Worm (Caenorhabditis elegans) whole organism, L4 larva: ENCODE results near the gene B0496.6.

Experiments used
- F26F4.8 ChIP-seq: fragments of 200-800 bp; sonication (Bioruptor generic); conservative IDR thresholded peaks from 2 replicates; pipeline ENCODE4 v1.3.6; 2022; ENCODE audit warnings: missing genetic modification characterization, missing compliant biosample characterization
- F44E2.7 ChIP-seq: fragments of 200-800 bp; sonication (Bioruptor generic); IDR thresholded peaks from 2 replicates; pipeline ENCODE4 v2.1.2; 2022; ENCODE audit warnings: missing genetic modification characterization, missing compliant biosample characterization
- T26A8.4 ChIP-seq: fragments of 200-800 bp; sonication (Bioruptor generic); IDR thresholded peaks from 2 replicates; pipeline ENCODE4 v1.3.6; 2022; ENCODE audit warnings: missing genetic modification characterization, missing compliant biosample characterization
- Y5F2A.4 ChIP-seq: fragments of 200-800 bp; sonication (Bioruptor generic); optimal IDR thresholded peaks from 2 replicates; lab custom pipeline; 2018; ENCODE audit warnings: mild to moderate bottlenecking, missing genetic modification characterization, missing compliant biosample characterization
- Y75B8A.6 ChIP-seq: fragments of 200-800 bp; sonication (Bioruptor generic); IDR thresholded peaks from 2 replicates; pipeline ENCODE4 v1.3.6; 2022; ENCODE audit warnings: missing genetic modification reagents, missing genetic modification characterization, missing compliant biosample characterization
- ZK337.2 ChIP-seq: fragments of 200-800 bp; sonication (Bioruptor generic); IDR thresholded peaks from 2 replicates; pipeline ENCODE4 v1.3.6; 2022; ENCODE audit warnings: missing genetic modification reagents, missing genetic modification characterization, missing compliant biosample characterization
- aha-1 ChIP-seq: fragments of 150-350 bp; peaks from one replicate; lab custom pipeline; 2014; ENCODE audit warnings: missing biosample characterization, missing genetic modification characterization
- ama-1 ChIP-seq: fragments of 150-350 bp; optimal IDR thresholded peaks from 2 replicates; lab custom pipeline; 2014; ENCODE audit warnings: inconsistent platforms, mixed read lengths
- arid-1 ChIP-seq: fragments of 200-800 bp; sonication (Bioruptor generic); conservative IDR thresholded peaks from 2 replicates; pipeline ENCODE4 v1.3.6; 2022; ENCODE audit warnings: missing genetic modification reagents, missing genetic modification characterization, missing compliant biosample characterization
- ceh-44 ChIP-seq: fragments of 200-800 bp; sonication (Bioruptor generic); IDR thresholded peaks from 2 replicates; pipeline ENCODE4 v1.3.6; 2022; ENCODE audit warnings: missing genetic modification reagents, missing genetic modification characterization, missing compliant biosample characterization
- ceh-82 ChIP-seq: sonication (generic microtip); optimal IDR thresholded peaks from 2 replicates; lab custom pipeline; 2017; ENCODE audit warnings: missing biosample characterization, missing genetic modification characterization
- ctbp-1 ChIP-seq: fragments of 200-800 bp; sonication (Bioruptor generic); IDR thresholded peaks from 2 replicates; pipeline ENCODE4 v1.3.6; 2022; ENCODE audit warnings: missing genetic modification reagents, missing genetic modification characterization, missing compliant biosample characterization
- daf-12 ChIP-seq: fragments of 150-350 bp; optimal IDR thresholded peaks from 2 replicates; lab custom pipeline; 2014; ENCODE audit warnings: missing biosample characterization, missing genetic modification reagents, missing genetic modification characterization
- dmd-6 ChIP-seq: fragments of 200-800 bp; sonication (Bioruptor generic); IDR thresholded peaks from 2 replicates; pipeline ENCODE4 v1.3.6; 2022; ENCODE audit warnings: missing genetic modification reagents, missing genetic modification characterization, missing compliant biosample characterization
- dpl-1 ChIP-seq: fragments of 150-350 bp; optimal IDR thresholded peaks from 2 replicates; lab custom pipeline; 2014; ENCODE audit warnings: missing biosample characterization, missing genetic modification reagents, missing genetic modification characterization
- duxl-1 ChIP-seq: sonication (generic microtip); optimal IDR thresholded peaks from 2 replicates; lab custom pipeline; 2016; ENCODE audit warnings: mild to moderate bottlenecking, missing genetic modification characterization, moderate library complexity, missing compliant biosample characterization; ENCODE audit not compliant: poor library complexity
- dve-1 ChIP-seq: sonication (generic microtip); optimal IDR thresholded peaks from 2 replicates; lab custom pipeline; 2017; ENCODE audit warnings: antibody characterized with exemption, mild to moderate bottlenecking, missing genetic modification characterization, missing compliant biosample characterization; ENCODE audit not compliant: insufficient read depth
- egl-43 ChIP-seq: fragments of 200-800 bp; sonication (Bioruptor generic); IDR thresholded peaks from 2 replicates; pipeline ENCODE4 v1.3.6; 2022; ENCODE audit warnings: missing genetic modification reagents, missing genetic modification characterization, missing compliant biosample characterization
- fkh-10 ChIP-seq: fragments of 150-350 bp; optimal IDR thresholded peaks from 2 replicates; lab custom pipeline; 2014; ENCODE audit warnings: missing biosample characterization, missing genetic modification reagents, missing genetic modification characterization
- fos-1 ChIP-seq: fragments of 150-350 bp; optimal IDR thresholded peaks from 2 replicates; lab custom pipeline; 2014; ENCODE audit warnings: missing biosample characterization, missing genetic modification characterization
- gei-8 ChIP-seq: fragments of 200-800 bp; sonication (Bioruptor generic); optimal IDR thresholded peaks from 2 replicates; lab custom pipeline; 2018; ENCODE audit warnings: mild to moderate bottlenecking, missing genetic modification characterization, missing compliant biosample characterization
- hif-1 ChIP-seq, 2 experiments: sonication (generic microtip); optimal IDR thresholded peaks; 2 replicates each; lab custom pipeline; 2016 to 2017; ENCODE audit warnings: missing compliant biosample characterization in 2 of 2, missing genetic modification characterization in 2 of 2, missing genetic modification reagents in 2 of 2, missing genotype in 2 of 2, mild to moderate bottlenecking in 1 of 2
- jun-1 ChIP-seq: fragments of 150-350 bp; optimal IDR thresholded peaks from 2 replicates; lab custom pipeline; 2014; ENCODE audit warnings: missing biosample characterization, missing genetic modification reagents, missing genetic modification characterization
- lin-13 ChIP-seq: fragments of 150-350 bp; optimal IDR thresholded peaks from 2 replicates; lab custom pipeline; 2014; ENCODE audit warnings: missing biosample characterization, missing genetic modification reagents, missing genetic modification characterization
- lin-38 ChIP-seq: fragments of 200-800 bp; sonication (Bioruptor generic); IDR thresholded peaks from 2 replicates; pipeline ENCODE4 v1.3.6; 2022; ENCODE audit warnings: missing genetic modification reagents, missing genetic modification characterization, missing compliant biosample characterization
- lin-39 ChIP-seq: fragments of 150-350 bp; optimal IDR thresholded peaks from 2 replicates; lab custom pipeline; 2014; ENCODE audit warnings: missing biosample characterization, missing genetic modification reagents, missing genetic modification characterization
- lir-3 ChIP-seq: sonication (generic microtip); optimal IDR thresholded peaks from 2 replicates; lab custom pipeline; 2016; ENCODE audit warnings: mild to moderate bottlenecking, missing genetic modification characterization, missing compliant biosample characterization
- madf-9 ChIP-seq: fragments of 200-800 bp; sonication (Bioruptor generic); conservative IDR thresholded peaks from 2 replicates; pipeline ENCODE4 v1.3.6; 2022; ENCODE audit warnings: missing genetic modification reagents, missing genetic modification characterization, missing compliant biosample characterization
- mes-2 ChIP-seq: sonication (generic microtip); optimal IDR thresholded peaks from 2 replicates; lab custom pipeline; 2016; ENCODE audit warnings: missing genotype, mild to moderate bottlenecking, missing genetic modification characterization, missing compliant biosample characterization; ENCODE audit not compliant: poor library complexity, severe bottlenecking
- mxl-3 ChIP-seq: fragments of 200-800 bp; sonication (Bioruptor generic); optimal IDR thresholded peaks from 2 replicates; lab custom pipeline; 2018; ENCODE audit warnings: mild to moderate bottlenecking, missing genetic modification characterization, missing compliant biosample characterization
- nhr-10 ChIP-seq: fragments of 150-350 bp; optimal IDR thresholded peaks from 2 replicates; lab custom pipeline; 2014; ENCODE audit warnings: missing biosample characterization, missing genetic modification characterization
- nhr-102 ChIP-seq: sonication (generic microtip); optimal IDR thresholded peaks from 2 replicates; lab custom pipeline; 2016; ENCODE audit warnings: mild to moderate bottlenecking, missing genetic modification characterization, moderate library complexity, missing compliant biosample characterization
- nhr-111 ChIP-seq: fragments of 200-800 bp; sonication (Bioruptor generic); optimal IDR thresholded peaks from 2 replicates; lab custom pipeline; 2018; ENCODE audit warnings: mild to moderate bottlenecking, missing genetic modification characterization, missing compliant biosample characterization
- nhr-237 ChIP-seq: sonication (generic microtip); optimal IDR thresholded peaks from 2 replicates; lab custom pipeline; 2017; ENCODE audit warnings: missing biosample characterization, missing genetic modification characterization
- nhr-42 ChIP-seq: fragments of 200-800 bp; sonication (Bioruptor generic); IDR thresholded peaks from 2 replicates; pipeline ENCODE4 v1.3.6; 2022; ENCODE audit warnings: missing genetic modification characterization, missing compliant biosample characterization
- nhr-6 ChIP-seq: fragments of 150-350 bp; optimal IDR thresholded peaks from 2 replicates; lab custom pipeline; 2014; ENCODE audit warnings: missing biosample characterization, missing genetic modification characterization
- php-3 ChIP-seq: fragments of 200-800 bp; sonication (Bioruptor generic); IDR thresholded peaks from 2 replicates; pipeline ENCODE4 v1.3.6; 2022; ENCODE audit warnings: missing genetic modification reagents, missing genetic modification characterization, missing compliant biosample characterization
- pqm-1 ChIP-seq: sonication (generic microtip); optimal IDR thresholded peaks from 2 replicates; lab custom pipeline; 2017; ENCODE audit warnings: missing biosample characterization, missing genetic modification characterization
- rbr-2 ChIP-seq: sonication (generic microtip); optimal IDR thresholded peaks from 2 replicates; lab custom pipeline; 2016; ENCODE audit warnings: missing genotype, missing genetic modification characterization, missing compliant biosample characterization
- saeg-2 ChIP-seq: fragments of 200-800 bp; sonication (Bioruptor generic); IDR thresholded peaks from 2 replicates; pipeline ENCODE4 v1.3.6; 2022; ENCODE audit warnings: missing genetic modification reagents, missing genetic modification characterization, missing compliant biosample characterization
- set-16 ChIP-seq: fragments of 200-800 bp; sonication (Bioruptor generic); IDR thresholded peaks from 2 replicates; pipeline ENCODE4 v1.3.6; 2022; ENCODE audit warnings: missing genetic modification reagents, missing genetic modification characterization, missing compliant biosample characterization
- skn-1 ChIP-seq: fragments of 150-350 bp; optimal IDR thresholded peaks from 2 replicates; lab custom pipeline; 2014; ENCODE audit warnings: missing biosample characterization, missing genetic modification characterization
- snpc-4 ChIP-seq: fragments of 150-350 bp; optimal IDR thresholded peaks from 2 replicates; lab custom pipeline; 2014; ENCODE audit warnings: missing biosample characterization, missing genetic modification characterization
- spr-1 ChIP-seq: sonication (generic microtip); optimal IDR thresholded peaks from 2 replicates; lab custom pipeline; 2016; ENCODE audit warnings: mild to moderate bottlenecking, missing genetic modification characterization, missing compliant biosample characterization
- spr-3 ChIP-seq: fragments of 200-800 bp; sonication (Bioruptor generic); optimal IDR thresholded peaks from 2 replicates; lab custom pipeline; 2018; ENCODE audit warnings: mild to moderate bottlenecking, missing genetic modification characterization, missing compliant biosample characterization
- unc-39 ChIP-seq: sonication (generic microtip); optimal IDR thresholded peaks from 2 replicates; lab custom pipeline; 2017; ENCODE audit warnings: missing biosample characterization, missing genetic modification characterization
- unc-62 ChIP-seq, 3 experiments: fragments of 150-350 bp in 1 of 3; sonication (generic microtip); optimal IDR thresholded peaks in 2 of 3; peaks in 1 of 3; 1 replicate in 1 of 3; 2 replicates in 2 of 3; lab custom pipeline; 2014 to 2017; ENCODE audit warnings: missing biosample characterization in 3 of 3, missing genetic modification characterization in 3 of 3, missing genetic modification reagents in 3 of 3, missing genotype in 1 of 3
- zfp-2 ChIP-seq: sonication (generic microtip); optimal IDR thresholded peaks from 2 replicates; lab custom pipeline; 2016; ENCODE audit warnings: mild to moderate bottlenecking, missing genetic modification characterization, missing compliant biosample characterization
- zfp-3 ChIP-seq: fragments of 200-800 bp; sonication (Bioruptor generic); conservative IDR thresholded peaks from 2 replicates; pipeline ENCODE4 v1.3.6; 2022; ENCODE audit warnings: missing genetic modification reagents, missing genetic modification characterization, missing compliant biosample characterization
- zip-11 ChIP-seq: fragments of 200-800 bp; sonication (Bioruptor generic); IDR thresholded peaks from 2 replicates; pipeline ENCODE4 v1.3.6; 2022; ENCODE audit warnings: missing genetic modification characterization, missing compliant biosample characterization
- ztf-11 ChIP-seq: fragments of 150-350 bp; optimal IDR thresholded peaks from 2 replicates; lab custom pipeline; 2014; ENCODE audit warnings: missing biosample characterization, missing genetic modification characterization

Gene B0496.6

DNA sequence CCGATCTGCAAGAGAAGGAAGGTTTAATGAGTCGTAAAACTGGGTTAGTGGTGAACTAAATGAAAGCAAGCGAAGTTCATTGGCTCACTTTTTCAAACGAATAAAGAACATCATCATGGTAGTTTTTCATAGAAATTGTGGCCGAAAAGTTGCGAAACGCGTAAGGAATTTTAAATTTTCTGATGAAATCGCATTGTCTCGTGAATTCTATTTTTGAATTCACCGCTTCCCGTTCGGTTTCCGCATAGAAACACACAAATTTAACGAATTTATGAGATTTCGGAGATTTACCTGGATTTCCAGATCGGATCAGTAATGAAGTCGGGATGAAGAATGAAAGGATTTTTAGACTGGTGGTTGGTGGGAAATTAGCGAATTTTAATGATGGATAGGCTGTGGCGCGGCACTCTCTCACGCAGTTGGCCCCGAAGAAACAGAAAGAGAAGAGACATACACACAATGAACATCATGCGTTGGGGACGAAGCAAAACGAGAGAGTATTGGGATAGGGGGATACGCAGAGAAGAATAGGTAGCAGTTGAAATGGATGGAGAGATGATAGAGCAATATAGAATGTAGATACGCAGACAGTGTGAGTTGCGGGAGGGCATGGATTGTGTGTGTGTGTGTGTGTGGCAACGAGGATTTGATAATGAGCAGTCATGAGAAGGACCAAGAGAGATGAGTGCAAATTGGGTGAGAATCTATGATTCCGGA lies 31.9 kb upstream of the B0496.6 start (continued):
- TF ChIP-seq lir-3 (tag; lab: Kevin White, UChicago) (no peak), lin-13 (GFP tag; lab: Kevin White, UChicago) (no peak), Y5F2A.4 (no peak), ceh-44 (no peak), fos-1 (no peak), php-3 (no peak), dmd-6 (no peak), snpc-4 (tag; lab: Kevin White, UChicago) (no peak), nhr-102 (tag; lab: Kevin White, UChicago) (no peak), nhr-237 (tag; lab: Kevin White, UChicago) (no peak), ztf-11 (no peak), unc-39 (tag; lab: Kevin White, UChicago) (no peak), dve-1 (tag; lab: Kevin White, UChicago) (no peak), fkh-10 (no peak), madf-9 (no peak), ZK337.2 (GFP tag; lab: Robert Waterston, UW) (no peak), mxl-3 (peak; percentile 73), set-16 (no peak), pqm-1 (no peak), duxl-1 (tag; lab: Kevin White, UChicago) (no peak), dpl-1 (GFP tag; lab: Kevin White, UChicago) (no peak), rbr-2 (tag; lab: Kevin White, UChicago) (peak; percentile 43), ceh-82 (tag; lab: Kevin White, UChicago) (no peak), hif-1 (tag; optimal IDR thresholded peaks at IDR 0.05; lab: Kevin White, UChicago) (peak in 1 of 2 experiments; percentile 27), arid-1 (GFP tag; lab: Robert Waterston, UW) (no peak), jun-1 (tag; lab: Kevin White, UChicago) (no peak), saeg-2 (GFP tag; lab: Robert Waterston, UW) (no peak), Y75B8A.6 (GFP tag; lab: Robert Waterston, UW) (no peak), daf-12 (tag; lab: Kevin White, UChicago) (no peak), nhr-111 (no peak), egl-43 (GFP tag; lab: Robert Waterston, UW) (no peak), lin-39 (tag; lab: Kevin White, UChicago) (no peak), ctbp-1 (GFP tag; lab: Robert Waterston, UW) (no peak), F44E2.7 (no peak), aha-1 (tag; lab: Kevin White, UChicago) (peak; percentile 98), lin-38 (GFP tag; lab: Robert Waterston, UW) (no peak), spr-1 (tag; lab: Kevin White, UChicago) (no peak), zfp-2 (tag; lab: Kevin White, UChicago) (no peak), zip-11 (GFP tag; lab: Robert Waterston, UW) (no peak), F26F4.8 (GFP tag; lab: Robert Waterston, UW) (no peak), skn-1 (tag; lab: Kevin White, UChicago) (no peak), nhr-6 (no peak), spr-3 (GFP tag; lab: Kevin White, UChicago) (no peak), mes-2 (peak; percentile 46), ama-1 (lab: Kevin White, UChicago) (no peak), unc-62 (GFP tag; optimal IDR thresholded peaks at IDR 0.05 in 1 of 2; lab: Kevin White, UChicago) (peak in 1 of 2 experiments; percentile 82), unc-62 (tag; optimal IDR thresholded peaks at IDR 0.05; lab: Kevin White, UChicago) (no peak), nhr-42 (GFP tag; lab: Robert Waterston, UW) (no peak), nhr-10 (no peak), zfp-3 (GFP tag; lab: Robert Waterston, UW) (no peak), gei-8 (no peak), T26A8.4 (GFP tag; lab: Robert Waterston, UW) (0 out of 2 replicates have a peak, but pooled peaks have one; percentile 19)
